Fruit fly (Drosophila melanogaster): ENCODE results near the gene aqz.

Gene aqz

DNA sequence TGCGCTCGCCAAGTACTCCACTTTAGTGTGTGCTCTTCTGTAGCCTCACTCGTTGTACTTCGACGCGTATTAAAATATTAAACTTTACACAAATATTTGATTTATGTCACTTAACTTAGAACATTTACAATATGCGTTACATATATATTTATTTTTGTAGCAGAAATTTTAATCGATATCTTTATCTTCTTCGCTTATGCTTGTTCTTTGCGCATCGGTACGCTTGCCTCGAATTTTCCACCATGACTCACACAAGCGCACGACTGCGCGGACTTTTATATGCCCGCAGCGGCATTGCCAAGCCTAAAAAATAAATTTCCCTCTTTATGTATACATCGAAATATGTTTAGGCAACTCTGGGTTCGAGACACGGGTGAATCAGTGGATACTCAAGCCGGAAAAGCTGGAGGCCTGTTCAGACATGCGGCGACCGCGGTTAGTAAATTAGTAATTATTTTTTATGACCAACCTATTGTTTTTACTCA, at the start of gene aqz:
aqz (minus strand) TSS at position 255 of the 485 bp plus-strand sequence.
- peak; percentile 57 for TF ChIP-seq noc (tag; optimal IDR thresholded peaks at IDR 0.05)

- TF ChIP-seq noc (tag; optimal IDR thresholded peaks at IDR 0.05): peak; percentile 35
Measured at dm6 chr3R:8867325-8868104, 47.0 kb upstream of the aqz start.

DNA sequence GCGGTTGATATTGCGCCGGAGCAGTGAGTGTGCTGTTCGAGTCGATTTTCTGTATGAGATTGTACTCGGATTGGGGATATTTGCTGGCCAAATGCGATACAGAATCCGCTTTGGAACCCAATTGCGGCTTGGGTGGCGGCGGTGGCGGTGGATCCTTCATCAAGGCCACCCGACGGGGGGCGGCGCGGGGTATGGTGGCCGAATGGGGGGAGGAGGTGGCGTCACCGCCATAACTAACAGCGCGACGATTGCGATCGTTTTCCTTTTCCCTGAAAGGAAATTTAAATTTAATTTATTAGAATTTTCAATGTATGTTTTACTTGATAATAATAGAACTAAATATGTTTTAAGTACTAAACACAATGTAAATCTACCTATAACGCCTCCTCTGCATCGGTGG, 44.5 kb upstream of the aqz start:
- TF ChIP-seq noc (tag; optimal IDR thresholded peaks at IDR 0.05): no peak

dm6 chr3R:8863094-8863865, 42.8 kb upstream of the aqz start:
- no peak for TF ChIP-seq noc (tag; optimal IDR thresholded peaks at IDR 0.05)

DNA sequence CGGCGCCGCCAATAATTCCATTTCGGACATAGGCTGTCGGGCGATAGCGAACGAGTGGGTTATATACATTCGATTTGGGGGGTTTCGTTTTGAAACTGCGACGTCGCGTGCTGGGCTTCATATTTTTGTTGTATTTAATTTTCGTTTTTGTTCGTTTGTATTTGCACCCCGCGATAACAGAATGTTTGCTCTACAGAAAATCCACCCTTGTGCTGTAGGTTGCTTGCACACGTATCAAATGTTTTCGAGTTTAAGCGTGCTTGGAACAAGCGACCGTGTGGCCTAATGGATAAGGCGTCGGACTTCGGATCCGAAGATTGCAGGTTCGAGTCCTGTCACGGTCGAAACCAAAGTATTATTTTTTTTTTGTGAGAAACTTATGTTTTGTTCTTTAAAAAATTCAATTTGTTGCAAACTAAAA, 42.2 kb upstream of the aqz start:
- TF ChIP-seq noc (tag; optimal IDR thresholded peaks at IDR 0.05): no peak

DNA sequence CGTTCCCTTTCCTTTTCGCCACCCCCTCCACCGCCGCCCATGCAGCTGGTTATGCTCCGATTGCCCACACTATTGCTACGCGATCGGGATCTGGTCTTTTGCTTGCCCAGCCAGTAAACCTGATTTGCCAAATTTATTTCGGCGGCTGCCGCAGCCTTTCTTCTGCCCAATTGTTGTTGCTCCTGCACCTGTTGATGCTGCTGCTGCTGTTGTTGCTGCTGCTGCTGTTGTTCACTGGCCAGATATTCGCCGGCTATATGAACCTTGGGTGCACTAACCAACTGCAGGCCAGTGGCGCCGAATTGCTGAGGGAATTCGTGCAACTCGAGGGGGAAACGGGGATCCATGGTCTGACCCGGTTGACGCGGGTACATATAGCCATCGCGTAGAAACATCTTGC, 41.7 kb upstream of the aqz start:
- TF ChIP-seq noc (tag; optimal IDR thresholded peaks at IDR 0.05): no peak

dm6 chr3R:8861671-8862070, 41.2 kb upstream of the aqz start:
- no peak for TF ChIP-seq noc (tag; optimal IDR thresholded peaks at IDR 0.05)

DNA sequence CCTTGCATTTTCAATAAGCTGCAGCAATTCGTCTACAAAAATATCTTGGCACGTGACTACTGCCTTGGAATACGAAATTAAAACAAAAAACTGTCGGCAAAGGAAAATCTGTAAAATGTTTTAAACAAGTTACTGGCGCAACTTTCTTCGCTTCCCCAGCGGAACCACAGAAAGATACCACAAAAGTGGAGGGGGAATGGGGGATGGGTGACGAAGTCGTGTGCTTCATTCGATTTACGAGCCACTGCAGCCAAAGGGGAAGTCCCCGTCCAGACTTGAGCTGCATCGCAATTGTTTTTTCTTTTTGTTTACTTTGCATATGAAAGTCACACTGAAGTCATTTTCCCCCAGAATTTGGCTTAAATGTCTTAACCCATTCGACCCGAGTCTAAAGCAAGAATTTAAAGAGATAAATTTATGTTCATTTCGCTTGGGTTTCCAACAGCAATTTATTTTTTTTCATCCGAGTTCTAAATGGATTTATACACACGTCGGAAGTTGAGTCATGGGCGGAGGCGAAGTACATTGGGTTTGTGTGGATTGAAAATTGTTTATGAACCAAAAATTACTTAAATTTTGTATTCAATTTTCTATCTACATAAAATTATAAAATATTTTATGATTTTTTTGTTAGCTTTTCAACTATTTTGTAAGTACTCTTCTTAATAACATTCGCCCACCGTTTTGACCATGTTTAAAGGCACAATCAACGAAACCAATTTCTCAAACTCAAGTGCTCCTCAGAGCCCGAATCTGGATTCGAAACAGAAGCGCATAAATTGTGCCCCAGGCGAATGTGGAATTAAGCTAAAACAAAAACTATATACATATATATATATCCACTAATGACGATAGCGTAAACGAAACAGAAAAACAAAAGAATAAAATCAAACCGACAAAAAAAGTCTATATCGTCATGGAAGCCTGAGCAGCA, 39.9 kb upstream of the aqz start:
- no peak for TF ChIP-seq noc (tag; optimal IDR thresholded peaks at IDR 0.05)

dm6 chr3R:8859264-8859663, 38.8 kb upstream of the aqz start:
- TF ChIP-seq noc (tag; optimal IDR thresholded peaks at IDR 0.05): no peak

dm6 chr3R:8857496-8858255, 37.2 kb upstream of the aqz start:
- TF ChIP-seq noc (tag; optimal IDR thresholded peaks at IDR 0.05): no peak

DNA sequence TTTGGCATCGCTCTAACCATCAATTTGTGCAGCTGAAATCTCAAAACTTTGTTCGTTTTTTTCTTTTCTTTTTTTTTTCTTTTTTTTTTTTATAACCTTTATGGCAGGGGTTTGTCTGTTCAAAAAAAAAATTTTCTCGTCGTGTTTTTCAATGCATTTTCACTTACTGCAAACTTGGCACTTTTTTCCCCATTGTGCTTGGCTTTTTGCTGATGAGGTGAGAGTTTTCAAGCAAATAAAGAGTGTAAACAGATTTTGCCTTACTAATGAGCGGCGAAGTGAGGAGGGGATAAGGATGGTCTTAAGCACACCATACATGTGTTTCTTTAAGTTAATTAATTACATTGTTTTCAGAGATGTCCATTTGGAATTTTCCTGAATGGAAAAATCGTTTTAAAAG, 35.8 kb upstream of the aqz start:
- no peak for TF ChIP-seq noc (tag; optimal IDR thresholded peaks at IDR 0.05)

dm6 chr3R:8854619-8855206, 34.2 kb upstream of the aqz start:
- no peak for TF ChIP-seq noc (tag; optimal IDR thresholded peaks at IDR 0.05)

dm6 chr3R:8853706-8854105, 33.2 kb upstream of the aqz start:
- no peak for TF ChIP-seq noc (tag; optimal IDR thresholded peaks at IDR 0.05)

DNA sequence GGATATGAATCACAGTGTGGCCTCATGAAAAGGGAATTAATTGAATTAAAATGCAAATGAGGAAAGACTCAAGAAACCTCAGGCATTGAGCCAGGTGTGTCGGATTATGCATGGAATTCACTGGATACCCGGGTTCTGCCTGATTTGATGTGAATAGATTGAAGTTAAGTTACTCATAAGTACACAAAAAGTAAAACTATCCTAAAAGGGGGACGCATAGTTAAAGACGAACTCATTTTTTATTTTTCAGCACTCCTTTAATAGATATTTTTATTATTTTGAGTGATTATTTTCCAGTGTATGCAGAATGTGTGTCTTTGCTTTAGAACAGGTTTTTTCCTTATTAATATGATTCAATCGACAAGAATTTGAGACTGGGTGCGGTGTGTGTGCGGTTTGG, 32.7 kb upstream of the aqz start:
- no peak for TF ChIP-seq noc (tag; optimal IDR thresholded peaks at IDR 0.05)

- TF ChIP-seq noc (tag; optimal IDR thresholded peaks at IDR 0.05): no peak
Measured at dm6 chr3R:8850616-8851015, 30.1 kb upstream of the aqz start.

All from whole organism, larva.